Fruit fly (Drosophila melanogaster) whole organism, embryonic: ENCODE measurements around the gene Sik2.

Source experiments
- Adf1 ChIP-seq: fragments of 200-800 bp; sonication (Bioruptor generic); IDR thresholded peaks from 2 replicates; pipeline ENCODE4 v1.3.6; 2022; ENCODE audit warnings: missing biosample characterization, missing genetic modification characterization
- C15 ChIP-seq: fragments of 200-800 bp; sonication (Bioruptor generic); IDR thresholded peaks from 3 replicates; pipeline ENCODE4 v1.3.6; 2022; ENCODE audit warnings: missing biosample characterization, missing genetic modification characterization
- CG10366 ChIP-seq: fragments of 200-800 bp; sonication (Bioruptor generic); IDR thresholded peaks from 2 replicates; pipeline ENCODE4 v1.3.6; 2022; ENCODE audit warnings: missing biosample characterization, missing genetic modification characterization
- CG10462 ChIP-seq: fragments of 200-800 bp; sonication (Bioruptor generic); optimal IDR thresholded peaks from 2 replicates; lab custom pipeline; 2016; ENCODE audit warnings: missing biosample characterization, missing genetic modification characterization
- CG10565 ChIP-seq: fragments of 200-800 bp; sonication (Bioruptor generic); optimal IDR thresholded peaks from 3 replicates; lab custom pipeline; 2016; ENCODE audit warnings: missing biosample characterization, mild to moderate bottlenecking, missing genetic modification characterization
- CG11695 ChIP-seq: fragments of 200-800 bp; sonication (Bioruptor generic); IDR thresholded peaks from 3 replicates; pipeline ENCODE4 v1.3.6; 2022; ENCODE audit warnings: missing biosample characterization, missing genetic modification characterization
- CG11696 ChIP-seq: fragments of 200-800 bp; sonication (Bioruptor generic); IDR thresholded peaks from 2 replicates; pipeline ENCODE4 v1.3.6; 2022; ENCODE audit warnings: missing biosample characterization, missing genetic modification characterization
- CG12071 ChIP-seq: fragments of 200-800 bp; sonication (Bioruptor generic); optimal IDR thresholded peaks from 3 replicates; lab custom pipeline; 2018; ENCODE audit warnings: missing biosample characterization, mild to moderate bottlenecking, missing genetic modification characterization
- CG12942 ChIP-seq: fragments of 200-800 bp; sonication (Bioruptor generic); optimal IDR thresholded peaks from 3 replicates; lab custom pipeline; 2016; ENCODE audit warnings: missing biosample characterization, missing genetic modification characterization
- CG13424 ChIP-seq: fragments of 200-800 bp; sonication (Bioruptor generic); optimal IDR thresholded peaks from 2 replicates; lab custom pipeline; 2019; ENCODE audit warnings: missing biosample characterization, mild to moderate bottlenecking, missing genetic modification characterization, moderate library complexity
- CG15073 ChIP-seq: fragments of 200-800 bp; sonication (Bioruptor generic); optimal IDR thresholded peaks from 2 replicates; lab custom pipeline; 2016; ENCODE audit warnings: missing biosample characterization, missing genetic modification characterization
- CG15479 ChIP-seq: fragments of 200-800 bp; sonication (Bioruptor generic); optimal IDR thresholded peaks from 3 replicates; lab custom pipeline; 2019; ENCODE audit warnings: missing biosample characterization, mild to moderate bottlenecking, missing genetic modification characterization, moderate library complexity
- CG15601 ChIP-seq: fragments of 200-800 bp; sonication (Bioruptor generic); optimal IDR thresholded peaks from 3 replicates; lab custom pipeline; 2019; ENCODE audit warnings: missing biosample characterization, mild to moderate bottlenecking, missing genetic modification characterization, moderate library complexity
- CG17612 ChIP-seq: fragments of 200-800 bp; sonication (Bioruptor generic); IDR thresholded peaks from 2 replicates; pipeline ENCODE4 v1.3.6; 2022; ENCODE audit warnings: missing biosample characterization, missing genetic modification characterization
- CG33213 ChIP-seq: fragments of 200-800 bp; sonication (Bioruptor generic); optimal IDR thresholded peaks from 3 replicates; lab custom pipeline; 2016; ENCODE audit warnings: missing biosample characterization, missing genetic modification characterization
- CG6254 ChIP-seq: fragments of 200-800 bp; sonication (Bioruptor generic); optimal IDR thresholded peaks from 3 replicates; lab custom pipeline; 2017; ENCODE audit warnings: mild to moderate bottlenecking, missing biosample characterization, missing genetic modification reagents, missing genetic modification characterization
- CG6683 ChIP-seq: fragments of 200-800 bp; sonication (Bioruptor generic); optimal IDR thresholded peaks from 2 replicates; lab custom pipeline; 2017; ENCODE audit warnings: missing biosample characterization, mild to moderate bottlenecking, missing genetic modification characterization, missing genetic modification reagents
- CG6791 ChIP-seq: fragments of 200-800 bp; sonication (Bioruptor generic); IDR thresholded peaks from 3 replicates; pipeline ENCODE4 v1.3.6; 2022; ENCODE audit warnings: missing biosample characterization, missing genetic modification characterization; ENCODE audit not compliant: partially characterized antibody
- CG7987 ChIP-seq: fragments of 200-800 bp; sonication (Bioruptor generic); optimal IDR thresholded peaks from 2 replicates; lab custom pipeline; 2018; ENCODE audit warnings: missing biosample characterization, mild to moderate bottlenecking, missing genetic modification characterization, moderate library complexity
- CG9727 ChIP-seq: fragments of 200-800 bp; sonication (Bioruptor generic); optimal IDR thresholded peaks from 3 replicates; lab custom pipeline; 2017; ENCODE audit warnings: missing biosample characterization, mild to moderate bottlenecking, missing genetic modification characterization
- Deaf1 ChIP-seq: fragments of 200-800 bp; optimal IDR thresholded peaks from 3 replicates; lab custom pipeline; 2019; ENCODE audit warnings: missing biosample characterization, mild to moderate bottlenecking, missing genetic modification characterization, moderate library complexity
- Dfd ChIP-seq, 2 experiments: fragments of >200 bp; optimal IDR thresholded peaks; 2 replicates each; lab custom pipeline; 2017; ENCODE audit warnings: missing biosample characterization in 2 of 2, missing genetic modification characterization in 2 of 2
- Dip3 ChIP-seq: fragments of 200-800 bp; sonication (Bioruptor generic); optimal IDR thresholded peaks from 3 replicates; lab custom pipeline; 2016; ENCODE audit warnings: missing biosample characterization, missing genetic modification characterization
- Doc2 ChIP-seq: fragments of 200-800 bp; sonication (Bioruptor generic); IDR thresholded peaks from 2 replicates; pipeline ENCODE4 v1.3.6; 2022; ENCODE audit warnings: missing biosample characterization, missing genetic modification characterization
- Doc3 ChIP-seq: fragments of 200-800 bp; sonication (Bioruptor generic); IDR thresholded peaks from 3 replicates; pipeline ENCODE4 v1.3.6; 2022; ENCODE audit warnings: missing biosample characterization, missing genetic modification characterization; ENCODE audit not compliant: partially characterized antibody
- Ets65A ChIP-seq: fragments of 200-800 bp; sonication (Bioruptor generic); peaks from one replicate; lab custom pipeline; 2016; ENCODE audit warnings: missing biosample characterization, missing genetic modification characterization
- Gsc ChIP-seq: fragments of 200-800 bp; sonication (Bioruptor generic); IDR thresholded peaks from 2 replicates; pipeline ENCODE4 v1.3.6; 2022; ENCODE audit warnings: missing biosample characterization, missing genetic modification characterization
- Hmx ChIP-seq: fragments of 200-800 bp; sonication (Bioruptor generic); optimal IDR thresholded peaks from 2 replicates; lab custom pipeline; 2016; ENCODE audit warnings: missing biosample characterization, missing genetic modification characterization
- Lpt ChIP-seq: fragments of >200 bp; optimal IDR thresholded peaks from 2 replicates; lab custom pipeline; 2018; ENCODE audit warnings: missing biosample characterization, missing genetic modification characterization
- MBD-R2 ChIP-seq: fragments of 200-800 bp; sonication (Bioruptor generic); IDR thresholded peaks from 2 replicates; pipeline ENCODE4 v1.3.6; 2022; ENCODE audit warnings: missing biosample characterization, missing genetic modification characterization
- Max ChIP-seq: fragments of 200-800 bp; sonication (Bioruptor generic); optimal IDR thresholded peaks from 2 replicates; lab custom pipeline; 2016; ENCODE audit warnings: missing biosample characterization, mild to moderate bottlenecking, missing genetic modification characterization
- Meics ChIP-seq: fragments of 200-800 bp; sonication (Bioruptor generic); optimal IDR thresholded peaks from 2 replicates; lab custom pipeline; 2017; ENCODE audit warnings: missing biosample characterization, mild to moderate bottlenecking, missing genetic modification characterization
- Optix ChIP-seq: fragments of 200-800 bp; sonication (Bioruptor generic); IDR thresholded peaks from 3 replicates; pipeline ENCODE4 v1.3.6; 2022; ENCODE audit warnings: missing biosample characterization, missing genetic modification characterization
- ara ChIP-seq: fragments of 200-800 bp; sonication (Bioruptor generic); IDR thresholded peaks from 2 replicates; pipeline ENCODE4 v1.3.6; 2022; ENCODE audit warnings: missing biosample characterization, missing genetic modification characterization
- bigmax ChIP-seq: fragments of 200-800 bp; sonication (Bioruptor generic); optimal IDR thresholded peaks from 2 replicates; lab custom pipeline; 2018; ENCODE audit warnings: missing biosample characterization, mild to moderate bottlenecking, missing genetic modification characterization
- caup ChIP-seq: fragments of 200-800 bp; sonication (Bioruptor generic); optimal IDR thresholded peaks from 3 replicates; lab custom pipeline; 2017; ENCODE audit warnings: missing biosample characterization, mild to moderate bottlenecking, missing genetic modification characterization, moderate library complexity; ENCODE audit not compliant: severe bottlenecking
- crc ChIP-seq: fragments of 200-800 bp; sonication (Bioruptor generic); optimal IDR thresholded peaks from 2 replicates; lab custom pipeline; 2016; ENCODE audit warnings: missing biosample characterization, missing genetic modification characterization
- ewg ChIP-seq: fragments of 200-800 bp; sonication (Bioruptor generic); optimal IDR thresholded peaks from 3 replicates; lab custom pipeline; 2017; ENCODE audit warnings: mild to moderate bottlenecking, missing biosample characterization, missing genetic modification reagents, missing genetic modification characterization
- fd64A ChIP-seq: fragments of 200-800 bp; sonication (Bioruptor generic); optimal IDR thresholded peaks from 3 replicates; lab custom pipeline; 2018; ENCODE audit warnings: missing biosample characterization, mild to moderate bottlenecking, missing genetic modification characterization
- jing ChIP-seq: fragments of 200-800 bp; sonication (Bioruptor generic); optimal IDR thresholded peaks from 2 replicates; lab custom pipeline; 2018; ENCODE audit warnings: missing biosample characterization, mild to moderate bottlenecking, missing genetic modification characterization
- klu ChIP-seq: fragments of 200-800 bp; sonication (Bioruptor generic); IDR thresholded peaks from 2 replicates; pipeline ENCODE4 v1.3.6; 2022; ENCODE audit warnings: missing biosample characterization, missing genetic modification characterization
- org-1 ChIP-seq: fragments of 200-800 bp; sonication (Bioruptor generic); optimal IDR thresholded peaks from 2 replicates; lab custom pipeline; 2017; ENCODE audit warnings: missing biosample characterization, missing genetic modification characterization
- pho ChIP-seq: fragments of 200-800 bp; sonication (Bioruptor generic); optimal IDR thresholded peaks from 2 replicates; lab custom pipeline; 2016; ENCODE audit warnings: missing biosample characterization, missing genetic modification characterization
- pzg ChIP-seq: fragments of 200-800 bp; sonication (Bioruptor generic); optimal IDR thresholded peaks from 3 replicates; lab custom pipeline; 2018; ENCODE audit warnings: missing biosample characterization, mild to moderate bottlenecking, missing genetic modification characterization, moderate library complexity
- sim ChIP-seq: fragments of 200-800 bp; sonication (Bioruptor generic); IDR thresholded peaks from 2 replicates; pipeline ENCODE4 v1.3.6; 2022; ENCODE audit warnings: missing biosample characterization, missing genetic modification characterization
- sug ChIP-seq: fragments of 200-800 bp; optimal IDR thresholded peaks from 2 replicates; lab custom pipeline; 2019; ENCODE audit warnings: missing biosample characterization, mild to moderate bottlenecking, missing genetic modification characterization, moderate library complexity
- tll ChIP-seq, 2 experiments: fragments of 200-800 bp in 1 of 2; fragments of >200 bp in 1 of 2; sonication (Bioruptor generic) in 1 of 2; optimal IDR thresholded peaks; 2 replicates each; lab custom pipeline; 2017 to 2019; ENCODE audit warnings: missing biosample characterization in 2 of 2, missing genetic modification characterization in 2 of 2, mild to moderate bottlenecking in 1 of 2, moderate library complexity in 1 of 2
- toy ChIP-seq: fragments of 200-800 bp; sonication (Bioruptor generic); IDR thresholded peaks from 2 replicates; pipeline ENCODE4 v1.3.6; 2022; ENCODE audit warnings: missing biosample characterization, missing genetic modification characterization
- vvl ChIP-seq: fragments of 200-800 bp; sonication (Bioruptor generic); IDR thresholded peaks from 2 replicates; pipeline ENCODE4 v1.3.6; 2022; ENCODE audit warnings: missing biosample characterization, missing genetic modification characterization

The Sik2 gene

dm6 chrX:2050070-2050899 is 11.4 kb downstream of the Sik2 start, which contains the start of gene moody (continued):
- TF ChIP-seq Meics (GFP tag; lab: Kevin White, UChicago) (peak; percentile 98), MBD-R2 (peak; percentile 98), bigmax (peak; percentile 62), CG6254 (GFP tag; lab: Kevin White, UChicago) (peak; percentile 83), CG33213 (GFP tag; lab: Kevin White, UChicago) (peak; percentile 97), klu (GFP tag; lab: Robert Waterston, UW) (peak; percentile 96), CG12942 (GFP tag; lab: Kevin White, UChicago) (peak; percentile 98), CG11695 (GFP tag; lab: Robert Waterston, UW) (peak; percentile 94), tll (GFP tag; optimal IDR thresholded peaks at IDR 0.05; lab: Kevin White, UChicago) (no peak), CG10366 (GFP tag; lab: Robert Waterston, UW) (peak; percentile 99), fd64A (GFP tag; lab: Kevin White, UChicago) (peak; percentile 85), pzg (peak; percentile 45), Ets65A (GFP tag; lab: Kevin White, UChicago) (peak; percentile 99), CG17612 (GFP tag; lab: Robert Waterston, UW) (peak; percentile 97), Doc2 (GFP tag; lab: Robert Waterston, UW) (peak; percentile 92), vvl (peak; percentile 99), CG15479 (GFP tag; lab: Kevin White, UChicago) (peak; percentile 68), Deaf1 (peak; percentile 86), sim (GFP tag; lab: Robert Waterston, UW) (peak; percentile 95), Adf1 (GFP tag; lab: Robert Waterston, UW) (peak; percentile 91), Max (GFP tag; lab: Kevin White, UChicago) (peak; percentile 75), crc (GFP tag; lab: Kevin White, UChicago) (peak; percentile 95), toy (GFP tag; lab: Robert Waterston, UW) (peak; percentile 95), Gsc (GFP tag; lab: Robert Waterston, UW) (peak; percentile 93), C15 (GFP tag; lab: Robert Waterston, UW) (peak; percentile 96), CG13424 (tag; lab: Kevin White, UChicago) (peak; percentile 97), CG7987 (GFP tag; lab: Kevin White, UChicago) (peak; percentile 97), CG10462 (GFP tag; lab: Kevin White, UChicago) (peak; percentile 89), caup (GFP tag; lab: Kevin White, UChicago) (peak; percentile 98), CG9727 (GFP tag; lab: Kevin White, UChicago) (peak; percentile 91), Doc3 (no peak), CG6791 (GFP tag; lab: Robert Waterston, UW) (no peak), ewg (GFP tag; lab: Kevin White, UChicago) (peak; percentile 92), CG12071 (GFP tag; lab: Kevin White, UChicago) (peak; percentile 98), CG11696 (GFP tag; lab: Robert Waterston, UW) (peak; percentile 92), sug (tag; lab: Kevin White, UChicago) (peak; percentile 97), Dfd (GFP tag; optimal IDR thresholded peaks at IDR 0.05; lab: Kevin White, UChicago) (no peak), pho (GFP tag; lab: Kevin White, UChicago) (peak; percentile 98), Optix (GFP tag; lab: Robert Waterston, UW) (peak; percentile 97), org-1 (GFP tag; lab: Kevin White, UChicago) (peak; percentile 95), ara (GFP tag; lab: Robert Waterston, UW) (peak; percentile 98), CG15073 (GFP tag; lab: Kevin White, UChicago) (peak; percentile 69), jing (GFP tag; lab: Kevin White, UChicago) (peak; percentile 95), CG10565 (GFP tag; lab: Kevin White, UChicago) (peak; percentile 70), CG15601 (tag; lab: Kevin White, UChicago) (peak; percentile 93), Hmx (GFP tag; lab: Kevin White, UChicago) (peak; percentile 87), Dip3 (GFP tag; lab: Kevin White, UChicago) (peak; percentile 96), Lpt (GFP tag; lab: Kevin White, UChicago) (no peak), CG6683 (GFP tag; lab: Kevin White, UChicago) (peak; percentile 94)
